Worm (Caenorhabditis elegans): ENCODE results near the gene sru-37.

Gene sru-37

ce11 chrV:9799076-9799475, 6.2 kb upstream of the sru-37 start, which contains the start of gene F46B6.13:
Gene F46B6.13, minus strand, starts transcription at chrV:9799176.
- TF ChIP-seq zip-8 (tag; optimal IDR thresholded peaks at IDR 0.05) = no peak
- TF ChIP-seq ztf-11 (tag; optimal IDR thresholded peaks at IDR 0.05) = no peak
- no peak for TF ChIP-seq blmp-1 (tag; optimal IDR thresholded peaks at IDR 0.05)
- no peak for TF ChIP-seq lin-13 (tag; optimal IDR thresholded peaks at IDR 0.05)
- TF ChIP-seq unc-39 (tag; optimal IDR thresholded peaks at IDR 0.05) = no peak
- no peak for TF ChIP-seq M03D4.4 (tag; optimal IDR thresholded peaks at IDR 0.05)
- TF ChIP-seq ces-1 (GFP tag; optimal IDR thresholded peaks at IDR 0.05) = no peak
- TF ChIP-seq cnd-1 (tag; optimal IDR thresholded peaks at IDR 0.05) = no peak
- no peak for TF ChIP-seq sem-2 (GFP tag; optimal IDR thresholded peaks at IDR 0.05)
- TF ChIP-seq bed-3 (GFP tag; optimal IDR thresholded peaks at IDR 0.05) = no peak
- no peak for TF ChIP-seq ham-2 (GFP tag; optimal IDR thresholded peaks at IDR 0.05)
- no peak for TF ChIP-seq snpc-4 (tag; optimal IDR thresholded peaks at IDR 0.05)
- TF ChIP-seq nhr-2 (tag; optimal IDR thresholded peaks at IDR 0.05) = no peak

- no peak for TF ChIP-seq mab-5 (tag; optimal IDR thresholded peaks at IDR 0.05)
- no peak for TF ChIP-seq unc-120 (tag; optimal IDR thresholded peaks at IDR 0.05; ENCODE audit: poor library complexity, severe bottlenecking)
- no peak for TF ChIP-seq mep-1 (tag; optimal IDR thresholded peaks at IDR 0.05)
- no peak for TF ChIP-seq lsy-2 (tag; optimal IDR thresholded peaks at IDR 0.05)
- no peak for TF ChIP-seq sem-2 (GFP tag; optimal IDR thresholded peaks at IDR 0.05)
- no peak for TF ChIP-seq lin-13 (tag; optimal IDR thresholded peaks at IDR 0.05)
- TF ChIP-seq unc-39 (tag; optimal IDR thresholded peaks at IDR 0.05) = no peak
- TF ChIP-seq M03D4.4 (tag; optimal IDR thresholded peaks at IDR 0.05) = no peak
- no peak for TF ChIP-seq ham-2 (GFP tag; optimal IDR thresholded peaks at IDR 0.05)
- no peak for TF ChIP-seq pha-4 (tag; optimal IDR thresholded peaks at IDR 0.05)
- TF ChIP-seq ceh-39 (tag; optimal IDR thresholded peaks at IDR 0.05) = no peak
- TF ChIP-seq nhr-237 (tag; optimal IDR thresholded peaks at IDR 0.05) = no peak
Measured at ce11 chrV:9801965-9802364, 3.3 kb upstream of the sru-37 start, which contains the start of gene F46B6.10. Gene F46B6.10, minus strand, starts transcription at chrV:9802065.

DNA sequence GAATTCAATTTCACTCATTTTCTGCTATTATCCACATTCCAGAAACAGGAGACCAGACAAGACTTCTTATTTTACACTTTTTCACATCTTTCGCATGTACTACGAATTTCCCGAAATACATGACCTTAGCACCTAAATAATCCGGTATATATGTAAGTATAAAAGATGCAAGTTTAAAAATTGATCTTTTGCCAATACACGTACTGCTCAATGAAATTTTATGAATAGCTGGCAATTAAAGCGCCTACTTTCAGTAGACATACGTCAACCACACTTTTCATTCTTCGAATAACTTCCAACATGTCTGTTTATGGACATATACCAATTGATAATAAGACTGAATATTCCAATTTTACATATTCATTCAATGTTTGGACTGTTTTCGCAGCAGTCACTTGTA, 2.1 kb upstream of the sru-37 start, which contains the start of gene sru-39:
Gene sru-39, plus strand, starts transcription at position 301 of the 400 bp plus-strand sequence.
- TF ChIP-seq zip-8 (tag; optimal IDR thresholded peaks at IDR 0.05) = no peak
- TF ChIP-seq ces-1 (GFP tag; optimal IDR thresholded peaks at IDR 0.05) = no peak
- TF ChIP-seq snpc-4 (tag; optimal IDR thresholded peaks at IDR 0.05) = no peak
- no peak for TF ChIP-seq unc-120 (tag; optimal IDR thresholded peaks at IDR 0.05; ENCODE audit: poor library complexity, severe bottlenecking)
- no peak for TF ChIP-seq M03D4.4 (tag; optimal IDR thresholded peaks at IDR 0.05)
- no peak for TF ChIP-seq nhr-2 (tag; optimal IDR thresholded peaks at IDR 0.05)
- TF ChIP-seq ztf-11 (tag; optimal IDR thresholded peaks at IDR 0.05) = no peak
- TF ChIP-seq pha-4 (tag; optimal IDR thresholded peaks at IDR 0.05) = no peak

DNA sequence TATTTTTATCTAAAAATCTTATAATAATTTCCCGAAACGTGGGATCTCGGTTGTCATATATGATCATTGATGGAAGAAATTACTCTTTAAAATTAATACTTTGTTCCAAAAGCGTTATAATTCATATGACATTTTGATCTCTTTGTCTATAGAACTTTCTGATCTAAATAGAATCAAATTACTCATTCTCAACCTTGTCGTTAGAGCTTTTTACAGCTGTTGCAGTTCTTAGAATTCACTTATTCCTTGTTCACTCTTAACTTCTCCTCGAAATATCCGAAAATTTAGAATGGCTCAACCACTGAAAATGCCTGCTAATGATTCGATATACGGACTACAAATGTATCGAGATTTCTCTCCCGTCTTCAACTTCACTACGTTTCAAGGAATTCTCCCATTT, 5.9 kb downstream of the sru-37 start, which contains the start of gene sru-29:
Gene sru-29, plus strand, starts transcription at position 301 of the 400 bp plus-strand sequence.
- TF ChIP-seq snpc-4 (tag; optimal IDR thresholded peaks at IDR 0.05) (no peak), nhr-237 (tag; optimal IDR thresholded peaks at IDR 0.05) (no peak), unc-39 (tag; optimal IDR thresholded peaks at IDR 0.05) (no peak), ceh-39 (tag; optimal IDR thresholded peaks at IDR 0.05) (no peak), mls-2 (tag; optimal IDR thresholded peaks at IDR 0.05) (no peak), sptf-1 (tag; optimal IDR thresholded peaks at IDR 0.05) (no peak), ztf-11 (tag; optimal IDR thresholded peaks at IDR 0.05) (no peak), lin-32 (GFP tag; optimal IDR thresholded peaks at IDR 0.05) (no peak)

ce11 chrV:9812216-9812615, 7.0 kb downstream of the sru-37 start:
- TF ChIP-seq zip-8 (tag; optimal IDR thresholded peaks at IDR 0.05) = no peak
- no peak for TF ChIP-seq nhr-76 (tag; optimal IDR thresholded peaks at IDR 0.05)
- no peak for TF ChIP-seq ces-1 (GFP tag; optimal IDR thresholded peaks at IDR 0.05)
- TF ChIP-seq nhr-28 (tag; optimal IDR thresholded peaks at IDR 0.05) = no peak
- TF ChIP-seq elt-1 (tag; optimal IDR thresholded peaks at IDR 0.05; ENCODE audit: borderline replicate concordance, insufficient read depth) = no peak

DNA sequence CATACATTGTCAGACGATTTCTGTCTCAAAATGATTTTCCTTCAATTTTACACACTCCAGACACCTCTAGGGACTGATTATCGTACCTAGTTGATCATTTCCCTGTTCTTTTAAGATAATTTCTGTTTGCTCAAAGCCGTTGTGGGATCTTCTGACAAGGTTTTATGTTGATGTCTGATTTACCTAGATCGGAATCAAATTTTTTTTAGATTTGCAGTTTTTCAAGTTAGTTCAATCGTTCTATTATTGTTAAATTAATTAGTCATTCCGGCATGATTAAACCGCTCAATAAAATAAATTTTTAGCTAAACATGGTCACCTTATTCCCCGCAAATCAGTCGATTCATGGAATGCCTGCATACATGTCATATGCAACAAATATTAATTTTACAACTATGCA, 8.3 kb downstream of the sru-37 start, which contains the start of gene sru-30:
Gene sru-30, plus strand, starts transcription at position 301 of the 400 bp plus-strand sequence.
- no peak for TF ChIP-seq hlh-1 (tag; optimal IDR thresholded peaks at IDR 0.05)
- no peak for TF ChIP-seq nhr-76 (tag; optimal IDR thresholded peaks at IDR 0.05)
- no peak for TF ChIP-seq lsy-2 (tag; optimal IDR thresholded peaks at IDR 0.05)
- TF ChIP-seq tbx-8 (GFP tag; optimal IDR thresholded peaks at IDR 0.05) = no peak
- no peak for TF ChIP-seq M03D4.4 (tag; optimal IDR thresholded peaks at IDR 0.05)
- no peak for TF ChIP-seq nhr-28 (tag; optimal IDR thresholded peaks at IDR 0.05)
- no peak for TF ChIP-seq lin-32 (GFP tag; optimal IDR thresholded peaks at IDR 0.05)
- TF ChIP-seq mls-2 (tag; optimal IDR thresholded peaks at IDR 0.05) = no peak
- TF ChIP-seq unc-39 (tag; optimal IDR thresholded peaks at IDR 0.05) = no peak
- no peak for TF ChIP-seq ces-1 (GFP tag; optimal IDR thresholded peaks at IDR 0.05)

All from whole organism, mixed stage, embryonic.